Fruit fly (Drosophila melanogaster) whole organism, wandering third instar larva: ENCODE results near the gene CG31975.
A peak's percentile ranks its signal among the peaks of the same experiment; 100 is the strongest.

ENCODE experiments used
- Abd-B ChIP-seq: fragments of >200 bp; optimal IDR thresholded peaks from 2 replicates; lab custom pipeline; 2017; ENCODE audit warnings: missing biosample characterization, missing genetic modification characterization
- CG9705 ChIP-seq: fragments of 200-800 bp; sonication (Bioruptor generic); optimal IDR thresholded peaks from 2 replicates; lab custom pipeline; 2018; ENCODE audit warnings: missing biosample characterization, mild to moderate bottlenecking, missing genetic modification characterization
- Dif ChIP-seq: fragments of 200-275, 200-300 bp; sonication (Bioruptor generic); optimal IDR thresholded peaks from 2 replicates; lab custom pipeline; 2018; ENCODE audit warnings: missing biosample characterization, missing genetic modification characterization; ENCODE audit not compliant: partially characterized antibody
- GATAd ChIP-seq: sonication (Bioruptor generic); optimal IDR thresholded peaks from 2 replicates; lab custom pipeline; 2016; ENCODE audit warnings: missing biosample characterization, missing genetic modification characterization
- HLH106 ChIP-seq: fragments of 200-800 bp; optimal IDR thresholded peaks from 3 replicates; lab custom pipeline; 2019; ENCODE audit warnings: missing biosample characterization, mild to moderate bottlenecking, missing genetic modification characterization, moderate library complexity
- Hnf4 ChIP-seq: fragments of 200-800 bp; sonication (Bioruptor generic); optimal IDR thresholded peaks from 2 replicates; lab custom pipeline; 2016; ENCODE audit warnings: missing biosample characterization, mild to moderate bottlenecking, missing genetic modification characterization
- Hr78 ChIP-seq: fragments of >200 bp; optimal IDR thresholded peaks from 2 replicates; lab custom pipeline; 2017; ENCODE audit warnings: missing biosample characterization, missing genetic modification characterization
- Hr83 ChIP-seq: fragments of 200-300 bp; sonication (Bioruptor generic); optimal IDR thresholded peaks from 2 replicates; lab custom pipeline; 2016; ENCODE audit warnings: missing biosample characterization, mild to moderate bottlenecking, missing genetic modification characterization, moderate library complexity; ENCODE audit not compliant: poor library complexity, severe bottlenecking
- Jra ChIP-seq: sonication (Bioruptor generic); optimal IDR thresholded peaks from 2 replicates; lab custom pipeline; 2016; ENCODE audit warnings: missing biosample characterization, missing genetic modification characterization
- Mio ChIP-seq: sonication (Bioruptor generic); optimal IDR thresholded peaks from 2 replicates; lab custom pipeline; 2016; ENCODE audit warnings: missing biosample characterization, missing genetic modification characterization
- Myc ChIP-seq: fragments of >200 bp; optimal IDR thresholded peaks from 2 replicates; lab custom pipeline; 2017
- N ChIP-seq: fragments of >200 bp; optimal IDR thresholded peaks from 2 replicates; lab custom pipeline; 2018; ENCODE audit warnings: missing biosample characterization, missing external identifiers, missing genetic modification characterization
- OdsH ChIP-seq: fragments of 200-800 bp; sonication (Bioruptor generic); optimal IDR thresholded peaks from 2 replicates; lab custom pipeline; 2016; ENCODE audit warnings: missing biosample characterization, mild to moderate bottlenecking, missing genetic modification characterization
- Rel ChIP-seq, 2 experiments: fragments of 200-800 bp; sonication (Bioruptor generic) in 1 of 2; optimal IDR thresholded peaks; 2 replicates in 1 of 2; 3 replicates in 1 of 2; lab custom pipeline; 2016 to 2019; ENCODE audit warnings: mild to moderate bottlenecking in 2 of 2, missing biosample characterization in 2 of 2, missing genetic modification characterization in 2 of 2, moderate library complexity in 1 of 2
- Sp1 ChIP-seq: fragments of 200-800 bp; sonication (Bioruptor generic); optimal IDR thresholded peaks from 3 replicates; lab custom pipeline; 2019; ENCODE audit warnings: missing biosample characterization, mild to moderate bottlenecking, missing genetic modification characterization, moderate library complexity
- Vsx2 ChIP-seq: fragments of 200-300, 225-300 bp; sonication (Bioruptor generic); optimal IDR thresholded peaks from 2 replicates; lab custom pipeline; 2018; ENCODE audit warnings: missing biosample characterization, missing genetic modification characterization; ENCODE audit not compliant: partially characterized antibody
- br ChIP-seq: fragments of 200-800 bp; sonication (Bioruptor generic); optimal IDR thresholded peaks from 2 replicates; lab custom pipeline; 2016; ENCODE audit warnings: missing biosample characterization, missing genetic modification characterization
- brk ChIP-seq: fragments of 200-800 bp; sonication (Bioruptor generic); optimal IDR thresholded peaks from 2 replicates; lab custom pipeline; 2016; ENCODE audit warnings: missing biosample characterization, mild to moderate bottlenecking, missing genetic modification characterization
- dl ChIP-seq, 2 experiments: fragments of 175-275, 200-275 bp in 1 of 2; fragments of 200-275 bp in 1 of 2; sonication (Bioruptor generic); optimal IDR thresholded peaks; lab custom pipeline; 2018; ENCODE audit warnings: mild to moderate bottlenecking in 2 of 2, missing biosample characterization in 2 of 2, missing genetic modification characterization in 2 of 2, moderate library complexity in 2 of 2; ENCODE audit not compliant: partially characterized antibody in 2 of 2, insufficient read depth in 1 of 2
- dsf ChIP-seq: sonication (Bioruptor generic); optimal IDR thresholded peaks from 2 replicates; lab custom pipeline; 2016; ENCODE audit warnings: missing biosample characterization, missing genetic modification characterization, borderline replicate concordance
- ey ChIP-seq: fragments of 200-800 bp; sonication (Bioruptor generic); optimal IDR thresholded peaks from 2 replicates; lab custom pipeline; 2016; ENCODE audit warnings: missing biosample characterization, missing genetic modification characterization
- foxo ChIP-seq, 2 experiments: fragments of 200-800 bp; sonication (Bioruptor generic); optimal IDR thresholded peaks; 2 replicates in 1 of 2; 3 replicates in 1 of 2; lab custom pipeline; 2016 to 2017; ENCODE audit warnings: missing biosample characterization in 2 of 2, missing genetic modification characterization in 2 of 2
- fru ChIP-seq: fragments of 200-800 bp; sonication (Bioruptor generic); optimal IDR thresholded peaks from 3 replicates; lab custom pipeline; 2016; ENCODE audit warnings: missing biosample characterization, mild to moderate bottlenecking, missing genetic modification characterization
- h ChIP-seq: fragments of 200-800 bp; sonication (Bioruptor generic); optimal IDR thresholded peaks from 3 replicates; lab custom pipeline; 2016; ENCODE audit warnings: missing biosample characterization, mild to moderate bottlenecking, missing genetic modification characterization
- jim ChIP-seq: fragments of 175-275, 200-325 bp; sonication (Bioruptor generic); optimal IDR thresholded peaks from 2 replicates; lab custom pipeline; 2016; ENCODE audit warnings: missing biosample characterization, mild to moderate bottlenecking, missing genetic modification characterization
- lola ChIP-seq: fragments of >200 bp; optimal IDR thresholded peaks from 2 replicates; lab custom pipeline; 2017; ENCODE audit warnings: missing biosample characterization, missing genetic modification characterization
- pan ChIP-seq: fragments of >200 bp; optimal IDR thresholded peaks from 2 replicates; lab custom pipeline; 2017
- psq ChIP-seq: fragments of 200-800 bp; sonication (Bioruptor generic); optimal IDR thresholded peaks from 3 replicates; lab custom pipeline; 2017; ENCODE audit warnings: missing biosample characterization, mild to moderate bottlenecking, missing genetic modification characterization, moderate library complexity
- rgr ChIP-seq: fragments of 200-800 bp; sonication (Bioruptor generic); optimal IDR thresholded peaks from 3 replicates; lab custom pipeline; 2016; ENCODE audit warnings: missing biosample characterization, mild to moderate bottlenecking, missing genetic modification characterization
- sage ChIP-seq: fragments of 200-800 bp; sonication (Bioruptor generic); optimal IDR thresholded peaks from 2 replicates; lab custom pipeline; 2016; ENCODE audit warnings: missing biosample characterization, mild to moderate bottlenecking, missing genetic modification characterization
- sv ChIP-seq: fragments of 200-800 bp; sonication (Bioruptor generic); optimal IDR thresholded peaks from 3 replicates; lab custom pipeline; 2016; ENCODE audit warnings: missing biosample characterization, missing genetic modification characterization
- tai ChIP-seq: sonication (Bioruptor generic); optimal IDR thresholded peaks from 2 replicates; lab custom pipeline; 2016; ENCODE audit warnings: missing biosample characterization, missing genetic modification characterization
- usp ChIP-seq: fragments of >200 bp; optimal IDR thresholded peaks from 2 replicates; lab custom pipeline; 2017; ENCODE audit warnings: missing biosample characterization, missing genetic modification characterization
- woc ChIP-seq: sonication (Bioruptor generic); optimal IDR thresholded peaks from 2 replicates; lab custom pipeline; 2016; ENCODE audit warnings: missing biosample characterization, mild to moderate bottlenecking, missing genetic modification characterization

Gene CG31975

dm6 chr2L:158649-159257, 18.0 kb upstream of the CG31975 start, which contains the start of the genes CG33635 and spen:
Gene CG33635, minus strand, starts transcription at chr2L:158664.
Gene spen, plus strand, starts transcription at chr2L:159032.
- TF ChIP-seq rgr = peak; percentile 71
- peak; percentile 72 for TF ChIP-seq h (GFP tag; lab: Kevin White, UChicago)
- TF ChIP-seq tai (GFP tag; lab: Kevin White, UChicago) = no peak
- no peak for TF ChIP-seq ey (GFP tag; lab: Kevin White, UChicago)
- TF ChIP-seq brk (GFP tag; lab: Kevin White, UChicago) = peak; percentile 49
- TF ChIP-seq foxo (GFP tag; optimal IDR thresholded peaks at IDR 0.05; lab: Kevin White, UChicago) = peak in 1 of 2 experiments; percentile 57
- no peak for TF ChIP-seq Jra (GFP tag; lab: Kevin White, UChicago)
- TF ChIP-seq Hr83 (GFP tag; lab: Kevin White, UChicago) = peak; percentile 70
- TF ChIP-seq Myc = peak; percentile 88
- peak; percentile 72 for TF ChIP-seq Sp1 (GFP tag; lab: Kevin White, UChicago)
- peak; percentile 53 for TF ChIP-seq Hnf4 (GFP tag; lab: Kevin White, UChicago)
- peak; percentile 94 for TF ChIP-seq jim (GFP tag; lab: Kevin White, UChicago)
- peak; percentile 55 for TF ChIP-seq psq
- no peak for TF ChIP-seq lola (GFP tag; lab: Kevin White, UChicago)
- TF ChIP-seq br (GFP tag; lab: Kevin White, UChicago) = peak; percentile 34
- TF ChIP-seq pan (lab: Kevin White, UChicago) = no peak
- peak; percentile 22 for TF ChIP-seq Dif (GFP tag; lab: Kevin White, UChicago)
- TF ChIP-seq CG9705 (GFP tag; lab: Kevin White, UChicago) = no peak
- TF ChIP-seq usp = no peak
- no peak for TF ChIP-seq Mio (GFP tag; lab: Kevin White, UChicago)
- TF ChIP-seq N (GFP tag; lab: Kevin White, UChicago) = no peak
- peak; percentile 50 for TF ChIP-seq OdsH (GFP tag; lab: Kevin White, UChicago)
- TF ChIP-seq GATAd (GFP tag; lab: Kevin White, UChicago) = no peak
- no peak for TF ChIP-seq Rel (GFP tag; optimal IDR thresholded peaks at IDR 0.05; lab: Kevin White, UChicago)
- peak; percentile 63 for TF ChIP-seq Rel (tag; optimal IDR thresholded peaks at IDR 0.05; lab: Kevin White, UChicago)
- TF ChIP-seq dl (GFP tag; optimal IDR thresholded peaks at IDR 0.05; lab: Kevin White, UChicago; ENCODE audit: insufficient read depth in 1 of 2, partially characterized antibody in 2 of 2) = peak in 1 of 2 experiments; percentile 49
- TF ChIP-seq fru = peak; percentile 22
- TF ChIP-seq Abd-B (GFP tag; lab: Kevin White, UChicago) = no peak
- TF ChIP-seq sage (GFP tag; lab: Kevin White, UChicago) = peak; percentile 69
- peak; percentile 83 for TF ChIP-seq woc (GFP tag; lab: Kevin White, UChicago)
- TF ChIP-seq HLH106 (tag; lab: Kevin White, UChicago) = peak; percentile 39
- TF ChIP-seq sv (GFP tag; lab: Kevin White, UChicago) = no peak
- TF ChIP-seq Vsx2 (GFP tag; lab: Kevin White, UChicago) = peak; percentile 7

DNA sequence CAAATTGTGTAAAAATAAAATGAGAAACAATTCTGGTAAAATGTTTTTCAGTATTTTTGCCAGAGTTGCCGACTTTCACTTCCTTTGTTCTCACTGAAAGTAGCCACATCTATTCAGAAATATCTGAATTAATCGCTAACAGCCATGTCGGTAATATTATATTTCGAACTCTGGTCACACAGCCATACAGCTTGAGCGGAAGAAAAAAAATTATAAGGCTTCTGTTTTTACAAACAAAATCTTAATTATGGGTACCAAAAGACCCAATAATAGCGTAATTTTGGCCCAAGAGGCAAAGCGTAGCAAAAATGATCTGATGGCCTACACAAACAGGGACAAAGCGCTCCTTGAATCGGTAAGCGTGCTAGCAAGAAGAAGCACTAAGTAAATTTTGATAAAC, 15.2 kb upstream of the CG31975 start, which contains the start of gene CG3436:
CG3436 (plus strand) TSS at position 36 of the 400 bp plus-strand sequence.
- no peak for TF ChIP-seq dsf (GFP tag; lab: Kevin White, UChicago)
- peak; percentile 47 for TF ChIP-seq rgr
- TF ChIP-seq Vsx2 (GFP tag; lab: Kevin White, UChicago) = no peak
- no peak for TF ChIP-seq dl (GFP tag; optimal IDR thresholded peaks at IDR 0.05; lab: Kevin White, UChicago; ENCODE audit: insufficient read depth in 1 of 2, partially characterized antibody in 2 of 2)
- TF ChIP-seq usp = no peak
- no peak for TF ChIP-seq woc (GFP tag; lab: Kevin White, UChicago)
- TF ChIP-seq HLH106 (tag; lab: Kevin White, UChicago) = no peak
- TF ChIP-seq Mio (GFP tag; lab: Kevin White, UChicago) = no peak
- no peak for TF ChIP-seq Rel (GFP tag; optimal IDR thresholded peaks at IDR 0.05; lab: Kevin White, UChicago)
- TF ChIP-seq Rel (tag; optimal IDR thresholded peaks at IDR 0.05; lab: Kevin White, UChicago) = peak; percentile 0
- no peak for TF ChIP-seq Hnf4 (GFP tag; lab: Kevin White, UChicago)
- TF ChIP-seq Hr78 (GFP tag; lab: Kevin White, UChicago) = no peak
- peak; percentile 3 for TF ChIP-seq h (GFP tag; lab: Kevin White, UChicago)
- no peak for TF ChIP-seq Sp1 (GFP tag; lab: Kevin White, UChicago)
